Worm (Caenorhabditis elegans): Measurements from ENCODE around the gene pdcd-2.
A peak's percentile ranks its signal among the peaks of the same experiment; 100 is the strongest.

Gene pdcd-2

DNA sequence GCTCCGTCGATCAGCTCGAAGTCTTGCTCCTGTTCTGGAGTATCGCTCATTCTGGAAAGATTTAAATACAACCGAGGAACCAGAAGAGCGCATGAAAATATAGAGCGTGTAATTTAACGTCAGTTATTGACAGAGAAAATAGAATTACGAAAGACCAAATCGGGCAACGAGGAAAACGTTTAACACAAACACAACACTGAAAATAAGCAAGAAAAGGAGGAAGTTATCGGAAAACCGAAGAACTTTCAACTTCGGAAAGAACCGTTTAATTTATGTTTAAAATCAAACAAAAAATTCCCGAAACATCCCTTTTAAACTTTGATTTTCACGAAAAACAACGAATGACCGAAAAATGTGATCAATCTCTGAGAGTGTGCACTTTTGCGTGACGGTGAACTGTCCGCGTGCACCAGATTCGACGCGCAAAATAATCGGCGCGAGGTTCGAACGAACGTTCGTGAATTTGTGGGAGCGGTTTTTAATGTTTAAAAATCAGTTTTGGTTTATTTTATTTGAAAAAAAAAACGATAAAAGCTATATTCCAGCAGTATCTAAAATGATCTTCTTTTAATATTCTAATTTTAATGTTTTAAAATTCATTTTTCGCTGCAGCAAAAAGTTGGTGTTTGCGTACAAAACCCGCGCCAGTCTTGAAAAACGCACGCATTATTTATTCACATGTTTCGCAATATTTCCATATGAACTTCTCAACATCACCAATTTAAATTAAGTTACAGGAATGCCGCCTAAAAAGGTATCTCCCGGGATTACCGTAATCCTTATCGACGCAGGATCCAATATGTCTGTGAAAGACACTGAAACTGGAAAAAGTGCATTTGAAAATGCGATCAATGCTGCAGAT, 1.5 kb upstream of the pdcd-2 start, which contains the start of the genes R07E5.7 and cku-80 (continued):
- TF ChIP-seq ceh-63 (GFP tag; optimal IDR thresholded peaks at IDR 0.05) (no peak), ceh-88 (GFP tag; IDR thresholded peaks at IDR 0.05) (no peak), ces-1 (GFP tag; optimal IDR thresholded peaks at IDR 0.05) (no peak), mab-9 (GFP tag; IDR thresholded peaks at IDR 0.05) (no peak), mep-1 (tag; optimal IDR thresholded peaks at IDR 0.05) (peak; percentile 59), lin-39 (tag; optimal IDR thresholded peaks at IDR 0.05) (no peak), tlp-1 (tag; optimal IDR thresholded peaks at IDR 0.05) (no peak), ceh-90 (tag; optimal IDR thresholded peaks at IDR 0.05) (no peak), lin-35 (GFP tag; optimal IDR thresholded peaks at IDR 0.05) (peak; percentile 84 to 95), vab-15 (tag; optimal IDR thresholded peaks at IDR 0.05) (no peak), nhr-11 (tag; optimal IDR thresholded peaks at IDR 0.05) (no peak), nhr-84 (tag; optimal IDR thresholded peaks at IDR 0.05) (no peak), pax-3 (tag; optimal IDR thresholded peaks at IDR 0.05) (no peak), nhr-90 (tag; optimal IDR thresholded peaks at IDR 0.05; ENCODE audit: poor library complexity) (peak; percentile 55), lir-3 (tag; optimal IDR thresholded peaks at IDR 0.05; ENCODE audit: poor library complexity) (no peak), grh-1 (GFP tag; IDR thresholded peaks at IDR 0.05) (no peak), unc-30 (tag; optimal IDR thresholded peaks at IDR 0.05) (no peak), efl-3 (GFP tag; optimal IDR thresholded peaks at IDR 0.05) (no peak), Y116A8C.19 (tag; optimal IDR thresholded peaks at IDR 0.05; ENCODE audit: borderline replicate concordance) (no peak), hpl-2 (GFP tag; optimal IDR thresholded peaks at IDR 0.05) (no peak), pqm-1 (tag; optimal IDR thresholded peaks at IDR 0.05) (no peak), unc-62 (GFP tag; optimal IDR thresholded peaks at IDR 0.05) (no peak), mef-2 (tag; optimal IDR thresholded peaks at IDR 0.05) (no peak), aha-1 (tag; optimal IDR thresholded peaks at IDR 0.05) (peak; percentile 28), unc-86 (tag; optimal IDR thresholded peaks at IDR 0.05) (peak; percentile 46), skn-1 (tag; optimal IDR thresholded peaks at IDR 0.05) (no peak), rnt-1 (tag; optimal IDR thresholded peaks at IDR 0.05) (peak; percentile 78), efl-1 (optimal IDR thresholded peaks at IDR 0.05) (peak; percentile 66 to 91), efl-1 (GFP tag; optimal IDR thresholded peaks at IDR 0.05 in 1 of 2) (peak; percentile 90 to 99), sptf-1 (tag; optimal IDR thresholded peaks at IDR 0.05) (no peak), zip-4 (GFP tag; optimal IDR thresholded peaks at IDR 0.05) (no peak), nhr-20 (tag; optimal IDR thresholded peaks at IDR 0.05) (peak; percentile 70), hlh-17 (GFP tag; optimal IDR thresholded peaks at IDR 0.05; ENCODE audit: borderline replicate concordance) (no peak), sox-4 (tag; optimal IDR thresholded peaks at IDR 0.05) (peak; percentile 42), C16A3.4 (tag; optimal IDR thresholded peaks at IDR 0.05) (peak; percentile 70), blmp-1 (tag; optimal IDR thresholded peaks at IDR 0.05) (peak; percentile 51), nhr-47 (tag; optimal IDR thresholded peaks at IDR 0.05) (peak; percentile 73), jun-1 (tag; optimal IDR thresholded peaks at IDR 0.05) (no peak), nhr-237 (tag; optimal IDR thresholded peaks at IDR 0.05) (no peak), nhr-12 (tag; optimal IDR thresholded peaks at IDR 0.05) (no peak), ztf-4 (tag; optimal IDR thresholded peaks at IDR 0.05) (no peak), snu-23 (GFP tag; optimal IDR thresholded peaks at IDR 0.05) (peak; percentile 84), dpl-1 (GFP tag; optimal IDR thresholded peaks at IDR 0.05) (peak; percentile 86 to 91 (median 90))

DNA sequence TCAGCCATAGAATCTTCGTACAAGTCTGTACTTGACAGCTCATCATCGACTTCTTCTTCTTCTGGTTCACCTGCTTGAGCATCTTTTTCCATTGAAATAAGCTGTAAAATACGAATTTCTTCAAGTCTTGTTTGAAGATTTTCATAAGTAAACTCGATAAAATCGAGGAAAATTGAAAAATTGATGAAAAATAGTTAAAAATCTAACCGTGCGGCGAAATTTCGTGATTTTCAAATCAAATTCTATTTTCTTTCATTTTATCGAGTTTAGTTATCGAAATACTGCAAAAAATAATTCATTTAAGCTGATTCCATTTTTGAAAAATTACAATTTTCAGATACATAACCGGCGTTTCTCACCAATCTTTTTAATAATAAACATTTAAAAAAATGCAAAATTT, 2.7 kb downstream of the pdcd-2 start, which contains the start of gene R07E5.11:
Gene R07E5.11 (minus strand): TSS at position 101 of the 400 bp plus-strand sequence.
- TF ChIP-seq dsc-1 (tag; optimal IDR thresholded peaks at IDR 0.05) (no peak), nhr-237 (tag; optimal IDR thresholded peaks at IDR 0.05) (no peak)

Measured in whole organism, L1 larva.